Fruit fly (Drosophila melanogaster): Measurements from ENCODE around the gene Taf13.

Gene Taf13

DNA sequence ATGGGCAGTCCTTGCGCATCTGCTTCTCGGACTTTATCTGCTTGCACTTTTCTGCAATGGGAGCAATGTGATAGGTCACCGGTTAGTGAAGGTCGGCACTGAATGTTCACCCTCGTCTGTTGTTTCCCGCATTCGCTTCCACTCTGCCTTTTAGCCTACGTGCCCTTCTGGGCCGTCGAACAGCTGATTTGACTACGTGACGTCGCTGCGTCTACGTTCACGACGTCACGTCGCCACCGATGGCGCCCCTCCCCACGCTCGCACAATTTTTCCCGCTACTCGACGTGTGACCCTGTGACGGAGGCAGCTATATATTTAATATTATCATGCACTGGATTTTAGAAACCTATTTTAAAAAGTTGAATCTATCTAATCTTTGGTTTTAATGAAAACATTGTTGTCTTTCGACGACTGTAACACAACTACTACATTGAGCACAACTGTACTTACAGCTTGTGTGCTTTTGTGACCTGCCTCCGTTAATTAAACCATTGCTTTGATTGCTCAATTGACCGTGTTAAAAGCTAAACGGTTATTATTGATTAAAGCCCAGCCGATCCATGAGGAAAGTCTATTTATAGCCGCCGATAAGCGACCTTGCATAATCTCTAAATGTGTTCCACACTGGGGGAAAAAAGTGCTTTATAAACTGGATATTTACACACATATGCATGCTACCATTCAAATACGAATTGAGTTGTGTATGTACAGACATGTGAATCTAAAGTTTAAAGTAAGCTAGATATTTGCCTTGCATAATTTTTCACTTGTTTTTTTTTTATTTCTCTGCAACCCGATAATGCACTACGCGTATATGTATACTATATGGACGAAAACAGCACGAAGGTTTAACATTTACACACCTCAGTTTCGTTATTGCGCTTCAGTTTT lies 10.4 kb downstream of the Taf13 start (continued):
- TF ChIP-seq H2.0 (GFP tag; IDR thresholded peaks at IDR 0.05), result no peak
- TF ChIP-seq slou (GFP tag; optimal IDR thresholded peaks at IDR 0.05), result no peak
- TF ChIP-seq BEAF-32 (GFP tag; optimal IDR thresholded peaks at IDR 0.05), result no peak
- no peak for TF ChIP-seq Vsx1 (GFP tag; optimal IDR thresholded peaks at IDR 0.05)
- no peak for TF ChIP-seq CG7987 (GFP tag; optimal IDR thresholded peaks at IDR 0.05)
- no peak for TF ChIP-seq CG13775 (GFP tag; optimal IDR thresholded peaks at IDR 0.05)
- no peak for TF ChIP-seq CG4730 (GFP tag; IDR thresholded peaks at IDR 0.05)
- TF ChIP-seq CG8765 (GFP tag; IDR thresholded peaks at IDR 0.05), result no peak
- peak; percentile 13 for TF ChIP-seq Blimp-1 (GFP tag; optimal IDR thresholded peaks at IDR 0.05)
- no peak for TF ChIP-seq CG10209 (GFP tag; optimal IDR thresholded peaks at IDR 0.05)
- peak; percentile 27; the same call in 1 of the 3 replicates for TF ChIP-seq row (GFP tag; IDR thresholded peaks at IDR 0.05)
- no peak for TF ChIP-seq bigmax (GFP tag; optimal IDR thresholded peaks at IDR 0.05)
- no peak for TF ChIP-seq emc (GFP tag; optimal IDR thresholded peaks at IDR 0.05)
- TF ChIP-seq pfk (GFP tag; optimal IDR thresholded peaks at IDR 0.05), result no peak
- no peak for TF ChIP-seq Ets97D (GFP tag; optimal IDR thresholded peaks at IDR 0.05)
- no peak for TF ChIP-seq CG11247 (GFP tag; IDR thresholded peaks at IDR 0.05)
- TF ChIP-seq CG11085 (GFP tag; IDR thresholded peaks at IDR 0.05), result no peak
- no peak for TF ChIP-seq lilli (GFP tag; optimal IDR thresholded peaks at IDR 0.05)
- no peak for TF ChIP-seq klu (GFP tag; IDR thresholded peaks at IDR 0.05)
- TF ChIP-seq CG17829 (tag; optimal IDR thresholded peaks at IDR 0.05), result no peak
- no peak for TF ChIP-seq br (optimal IDR thresholded peaks at IDR 0.05)
- TF ChIP-seq CG10543 (GFP tag; optimal IDR thresholded peaks at IDR 0.05), result peak; percentile 32
- TF ChIP-seq gsb-n (tag; optimal IDR thresholded peaks at IDR 0.05), result no peak
- no peak for TF ChIP-seq p53 (GFP tag; optimal IDR thresholded peaks at IDR 0.05)
- no peak for TF ChIP-seq Dip3 (GFP tag; optimal IDR thresholded peaks at IDR 0.05)
- no peak for TF ChIP-seq CG3847 (GFP tag; IDR thresholded peaks at IDR 0.05)
- TF ChIP-seq twi (tag; optimal IDR thresholded peaks at IDR 0.05), result no peak
- no peak for TF ChIP-seq cad (GFP tag; optimal IDR thresholded peaks at IDR 0.05)
- TF ChIP-seq CG7963 (GFP tag; IDR thresholded peaks at IDR 0.05; ENCODE audit: partially characterized antibody), result no peak
- TF ChIP-seq zen2 (GFP tag; IDR thresholded peaks at IDR 0.05; ENCODE audit: partially characterized antibody), result no peak
- no peak for TF ChIP-seq CG4854 (GFP tag; optimal IDR thresholded peaks at IDR 0.05)
- TF ChIP-seq luna (GFP tag; optimal IDR thresholded peaks at IDR 0.05), result no peak
- TF ChIP-seq Sry-δ (GFP tag; optimal IDR thresholded peaks at IDR 0.05), result no peak
- peak; percentile 36 for TF ChIP-seq Asciz (GFP tag; optimal IDR thresholded peaks at IDR 0.05)
- no peak for TF ChIP-seq tll (GFP tag; optimal IDR thresholded peaks at IDR 0.05)
- TF ChIP-seq CG9609 (GFP tag; optimal IDR thresholded peaks at IDR 0.05), result no peak
- TF ChIP-seq sob (GFP tag; IDR thresholded peaks at IDR 0.05), result peak; percentile 44; the same call in 1 of the 2 replicates
- TF ChIP-seq CG10366 (GFP tag; IDR thresholded peaks at IDR 0.05), result peak; percentile 24; the same call in 1 of the 2 replicates
- TF ChIP-seq Antp (GFP tag; optimal IDR thresholded peaks at IDR 0.05), result no peak
- TF ChIP-seq fru (optimal IDR thresholded peaks at IDR 0.05), result no peak
- TF ChIP-seq phol (tag; optimal IDR thresholded peaks at IDR 0.05), result peak; percentile 5
- no peak for TF ChIP-seq stwl (tag; optimal IDR thresholded peaks at IDR 0.05)
- peak; percentile 41 for TF ChIP-seq CG17385 (GFP tag; optimal IDR thresholded peaks at IDR 0.05)
- no peak for TF ChIP-seq en (GFP tag; optimal IDR thresholded peaks at IDR 0.05)
- no peak for TF ChIP-seq fd102C (GFP tag; optimal IDR thresholded peaks at IDR 0.05)
- no peak for TF ChIP-seq psq (GFP tag; optimal IDR thresholded peaks at IDR 0.05)
- TF ChIP-seq CG11504 (tag; optimal IDR thresholded peaks at IDR 0.05), result peak; percentile 33
- TF ChIP-seq ind (GFP tag; optimal IDR thresholded peaks at IDR 0.05), result no peak
- TF ChIP-seq CG11456 (GFP tag; IDR thresholded peaks at IDR 0.05), result no peak
- TF ChIP-seq CG14441 (GFP tag; IDR thresholded peaks at IDR 0.05), result 0 out of 2 replicates have a peak, but pooled peaks have one; percentile 8
